Worm (Caenorhabditis elegans): Measurements from ENCODE around the gene sdc-1.

- TF ChIP-seq ztf-29 (GFP tag; IDR thresholded peaks at IDR 0.05) = no peak
- no peak for TF ChIP-seq flt-1 (GFP tag; IDR thresholded peaks at IDR 0.05)
- no peak for TF ChIP-seq ztf-23 (GFP tag; IDR thresholded peaks at IDR 0.05)
Observed at ce11 chrX:16331932-16332485, 56.4 kb downstream of the sdc-1 start, which contains the start of gene taf-3.

All from whole organism, midembryonic.